Worm (Caenorhabditis elegans): ENCODE data around the gene math-13.

The math-13 gene

ce11 chrII:1864278-1864677 lies 11.5 kb upstream of the math-13 start, which contains the start of gene C16C4.17:
Gene C16C4.17, plus strand, starts transcription at chrII:1864578.
- TF ChIP-seq W03F9.2 (tag; optimal IDR thresholded peaks at IDR 0.05), result no peak
- no peak for TF ChIP-seq dao-5 (tag; optimal IDR thresholded peaks at IDR 0.05)
- no peak for TF ChIP-seq him-1 (tag; optimal IDR thresholded peaks at IDR 0.05)

DNA sequence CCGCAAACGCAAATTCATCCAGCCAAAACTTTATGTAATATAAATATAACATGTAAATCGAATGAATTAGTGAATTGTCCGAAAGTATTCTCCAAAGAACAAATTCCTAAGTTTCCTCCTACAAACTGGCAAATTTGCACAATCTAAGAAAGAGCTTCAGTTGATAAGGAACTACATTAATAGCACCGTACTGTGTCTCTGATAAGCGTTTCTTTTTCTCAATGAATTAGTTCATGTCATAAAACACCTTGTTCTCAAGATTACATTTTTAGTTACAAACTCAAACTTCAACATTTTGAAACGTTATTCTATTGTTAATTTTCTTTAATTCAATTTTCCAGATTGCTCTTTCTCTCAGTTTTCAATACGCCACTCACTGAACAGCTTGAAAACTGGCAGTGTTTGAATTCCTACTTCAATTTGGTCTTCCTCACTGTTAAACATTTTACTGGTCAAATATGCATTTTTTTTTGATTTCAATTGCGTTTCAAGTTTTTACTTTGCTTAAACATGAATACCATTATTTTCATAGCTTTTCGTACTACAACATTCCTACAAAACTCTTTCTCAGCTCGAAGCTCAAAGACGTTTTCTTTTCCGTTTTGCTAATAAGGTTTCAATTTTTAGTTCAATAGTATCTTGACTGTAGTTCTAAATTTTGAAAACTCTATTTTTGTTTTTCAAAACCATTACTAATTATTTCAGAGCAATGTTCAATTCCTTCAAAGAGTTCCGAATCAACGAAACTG lies 9.9 kb upstream of the math-13 start, which contains the start of gene math-15:
Gene math-15, plus strand, starts transcription at position 699 of the 749 bp plus-strand sequence.
- TF ChIP-seq dao-5 (tag; optimal IDR thresholded peaks at IDR 0.05) (no peak), him-1 (tag; optimal IDR thresholded peaks at IDR 0.05) (no peak), W03F9.2 (tag; optimal IDR thresholded peaks at IDR 0.05) (no peak)

- TF ChIP-seq dao-5 (tag; optimal IDR thresholded peaks at IDR 0.05), result no peak
- no peak for TF ChIP-seq him-1 (tag; optimal IDR thresholded peaks at IDR 0.05)
- TF ChIP-seq W03F9.2 (tag; optimal IDR thresholded peaks at IDR 0.05), result no peak
Measured at ce11 chrII:1869120-1869519, 6.6 kb upstream of the math-13 start, which contains the start of gene math-14. Gene math-14, plus strand, starts transcription at chrII:1869420.

ce11 chrII:1870875-1871592 lies 4.7 kb upstream of the math-13 start, which contains the start of gene math-10:
Gene math-10, plus strand, starts transcription at chrII:1871542.
- TF ChIP-seq W03F9.2 (tag; optimal IDR thresholded peaks at IDR 0.05) (no peak), him-1 (tag; optimal IDR thresholded peaks at IDR 0.05) (no peak), dao-5 (tag; optimal IDR thresholded peaks at IDR 0.05) (no peak)

- TF ChIP-seq him-1 (tag; optimal IDR thresholded peaks at IDR 0.05) (no peak), W03F9.2 (tag; optimal IDR thresholded peaks at IDR 0.05) (no peak), dao-5 (tag; optimal IDR thresholded peaks at IDR 0.05) (no peak)
Measured at ce11 chrII:1878663-1879062, 2.9 kb downstream of the math-13 start, which contains the start of gene math-16. Gene math-16, minus strand, starts transcription at chrII:1878763.

- TF ChIP-seq W03F9.2 (tag; optimal IDR thresholded peaks at IDR 0.05) (no peak), dao-5 (tag; optimal IDR thresholded peaks at IDR 0.05) (no peak), him-1 (tag; optimal IDR thresholded peaks at IDR 0.05) (no peak)
Measured at ce11 chrII:1882705-1883104, 6.9 kb downstream of the math-13 start, which contains the start of gene math-5. Gene math-5, minus strand, starts transcription at chrII:1882805.

- no peak for TF ChIP-seq dao-5 (tag; optimal IDR thresholded peaks at IDR 0.05)
- no peak for TF ChIP-seq W03F9.2 (tag; optimal IDR thresholded peaks at IDR 0.05)
- no peak for TF ChIP-seq him-1 (tag; optimal IDR thresholded peaks at IDR 0.05)
Measured at ce11 chrII:1884635-1885034, 8.9 kb downstream of the math-13 start, which contains the start of gene math-6. Gene math-6, minus strand, starts transcription at chrII:1884735.

DNA sequence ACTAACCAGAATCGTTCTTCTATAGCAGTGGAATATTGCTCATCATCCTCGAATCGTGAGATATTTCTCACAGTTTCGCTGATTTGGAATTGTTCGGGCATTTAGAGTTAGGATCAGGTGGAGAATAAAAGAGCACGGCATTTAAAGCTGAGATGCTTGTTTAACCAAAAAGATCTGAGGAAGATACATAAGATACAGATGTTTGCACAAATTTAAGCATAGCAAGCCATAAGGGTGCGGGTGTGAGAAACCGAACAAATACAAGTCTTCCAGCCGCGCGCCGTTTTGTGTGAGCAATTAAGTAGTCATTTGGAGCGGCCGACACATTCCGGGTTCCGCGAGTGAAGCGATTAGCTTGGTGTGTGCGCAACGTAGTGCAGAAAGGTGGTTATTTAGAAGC lies 10.6 kb downstream of the math-13 start, which contains the start of gene math-7:
Gene math-7, minus strand, starts transcription at position 101 of the 400 bp plus-strand sequence.
- TF ChIP-seq W03F9.2 (tag; optimal IDR thresholded peaks at IDR 0.05) (no peak), dao-5 (tag; optimal IDR thresholded peaks at IDR 0.05) (no peak), him-1 (tag; optimal IDR thresholded peaks at IDR 0.05) (no peak)

- TF ChIP-seq him-1 (tag; optimal IDR thresholded peaks at IDR 0.05), result no peak
- TF ChIP-seq W03F9.2 (tag; optimal IDR thresholded peaks at IDR 0.05), result no peak
- no peak for TF ChIP-seq dao-5 (tag; optimal IDR thresholded peaks at IDR 0.05)
Measured at ce11 chrII:1889071-1889470, 13.3 kb downstream of the math-13 start, which contains the start of gene math-8. Gene math-8, minus strand, starts transcription at chrII:1889171.

- no peak for TF ChIP-seq him-1 (tag; optimal IDR thresholded peaks at IDR 0.05)
- no peak for TF ChIP-seq W03F9.2 (tag; optimal IDR thresholded peaks at IDR 0.05)
- no peak for TF ChIP-seq dao-5 (tag; optimal IDR thresholded peaks at IDR 0.05)
Measured at ce11 chrII:1890682-1891081, 14.9 kb downstream of the math-13 start, which contains the start of gene math-9. Gene math-9, minus strand, starts transcription at chrII:1890782.

DNA sequence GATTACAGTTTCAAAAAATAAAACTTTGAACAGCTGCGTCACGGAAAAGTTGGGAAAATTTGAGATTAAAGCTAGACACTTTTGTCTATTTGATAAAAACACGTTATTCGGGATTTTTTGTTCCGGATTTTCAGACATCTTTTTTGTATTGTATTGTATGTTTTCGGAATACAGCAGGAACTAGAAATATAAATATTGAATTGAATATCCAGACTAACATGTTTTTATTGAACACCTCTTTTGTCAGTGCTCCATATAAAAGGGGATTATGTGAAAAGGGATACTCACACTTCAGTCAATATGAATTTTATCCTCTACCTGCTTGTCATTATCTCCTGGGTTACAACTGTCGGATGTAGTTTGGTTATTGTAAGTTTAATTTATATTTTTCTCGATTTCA lies 18.2 kb downstream of the math-13 start, which contains the start of gene C16C4.1:
Gene C16C4.1, plus strand, starts transcription at position 301 of the 400 bp plus-strand sequence.
- no peak for TF ChIP-seq W03F9.2 (tag; optimal IDR thresholded peaks at IDR 0.05)
- TF ChIP-seq dao-5 (tag; optimal IDR thresholded peaks at IDR 0.05), result no peak
- no peak for TF ChIP-seq him-1 (tag; optimal IDR thresholded peaks at IDR 0.05)

- TF ChIP-seq W03F9.2 (tag; optimal IDR thresholded peaks at IDR 0.05), result no peak
- no peak for TF ChIP-seq him-1 (tag; optimal IDR thresholded peaks at IDR 0.05)
- TF ChIP-seq dao-5 (tag; optimal IDR thresholded peaks at IDR 0.05), result no peak
Measured at ce11 chrII:1895278-1895677, 19.5 kb downstream of the math-13 start, which contains the start of gene C46F9.5. Gene C46F9.5, plus strand, starts transcription at chrII:1895578.

DNA sequence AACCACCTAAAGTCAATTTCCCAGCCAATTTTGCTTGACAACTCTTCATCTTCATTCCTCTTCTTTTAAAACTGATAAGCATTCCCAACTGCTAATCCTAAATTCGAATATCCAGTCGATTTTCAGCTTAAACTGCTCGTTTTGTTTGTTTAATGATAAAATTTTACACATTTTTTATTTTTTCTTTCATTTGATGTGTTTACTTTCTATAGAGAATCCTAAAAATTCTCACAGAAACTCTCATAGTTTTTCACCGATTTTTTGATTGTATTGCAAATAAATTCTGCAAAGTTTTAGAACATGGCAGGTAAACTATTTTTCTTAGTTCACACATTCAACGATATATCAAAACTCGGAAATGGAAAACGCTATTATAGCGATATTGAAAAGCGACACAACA lies 20.0 kb downstream of the math-13 start, which contains the start of gene math-25:
Gene math-25, plus strand, starts transcription at position 301 of the 400 bp plus-strand sequence.
- no peak for TF ChIP-seq him-1 (tag; optimal IDR thresholded peaks at IDR 0.05)
- TF ChIP-seq dao-5 (tag; optimal IDR thresholded peaks at IDR 0.05), result no peak
- TF ChIP-seq W03F9.2 (tag; optimal IDR thresholded peaks at IDR 0.05), result no peak

All from whole organism, L4/young adult.